Worm (Caenorhabditis elegans) whole organism, L4/young adult: Measurements from ENCODE around the gene F27D9.7.

Source experiments
- W03F9.2 ChIP-seq: fragments of 150-350 bp; optimal IDR thresholded peaks from 2 replicates; lab custom pipeline; 2014; ENCODE audit warnings: missing biosample characterization, missing genetic modification characterization
- him-1 ChIP-seq: sonication (generic microtip); optimal IDR thresholded peaks from 2 replicates; lab custom pipeline; 2016; ENCODE audit warnings: missing genotype, missing genetic modification reagents, missing genetic modification characterization, missing compliant biosample characterization

ce11 chrX:7670655-7671054 is at the start of gene F27D9.7:
- TF ChIP-seq him-1 = no peak
- no peak for TF ChIP-seq W03F9.2 (tag; lab: Kevin White, UChicago)
